Worm (Caenorhabditis elegans): ENCODE data around the gene F44A6.4.

DNA sequence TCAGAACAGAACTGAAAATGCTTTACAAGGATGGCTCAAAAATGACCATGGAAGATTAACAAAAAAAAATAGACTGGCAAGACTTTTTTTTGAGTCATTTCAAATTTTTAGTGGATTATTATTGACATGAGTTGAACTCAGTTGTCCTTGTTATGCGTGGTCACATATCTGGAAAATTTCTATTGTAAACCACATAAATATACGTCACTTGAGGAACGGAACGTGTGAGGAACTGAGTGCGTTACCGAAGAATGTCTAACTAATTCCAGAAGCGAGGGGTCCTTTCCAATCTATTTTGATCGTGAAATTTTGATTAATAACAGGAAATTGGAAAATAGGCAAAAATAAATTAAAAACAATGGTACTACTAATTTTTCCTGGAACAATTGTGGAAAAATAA lies 47.0 kb upstream of the F44A6.4 start:
- TF ChIP-seq unc-62 (GFP tag; optimal IDR thresholded peaks at IDR 0.05 in 1 of 2) (peak in 1 of 2 experiments; percentile 93), unc-62 (tag; optimal IDR thresholded peaks at IDR 0.05) (no peak), lin-29 (GFP tag; IDR thresholded peaks at IDR 0.05) (no peak)
